Fruit fly (Drosophila melanogaster) whole organism, adult: ENCODE measurements around the gene mRpL2.
A peak's percentile ranks its signal among the peaks of the same experiment; 100 is the strongest.

Experiments
- CG11617 ChIP-seq: fragments of 200-800 bp; sonication (Bioruptor generic); optimal IDR thresholded peaks from 2 replicates; lab custom pipeline; 2017; ENCODE audit warnings: mild to moderate bottlenecking, missing biosample characterization, missing genetic modification reagents, missing genetic modification characterization
- CG12768 ChIP-seq: fragments of 200-800 bp; sonication (Bioruptor generic); optimal IDR thresholded peaks from 2 replicates; lab custom pipeline; 2017; ENCODE audit warnings: missing biosample characterization, missing genetic modification characterization, mild to moderate bottlenecking, moderate library complexity, missing genetic modification reagents
- CG14711 ChIP-seq: fragments of 200-800 bp; sonication (Bioruptor generic); optimal IDR thresholded peaks from 2 replicates; lab custom pipeline; 2018; ENCODE audit warnings: missing biosample characterization, mild to moderate bottlenecking, missing genetic modification characterization, moderate library complexity
- CG1620 ChIP-seq: fragments of 200-800 bp; sonication (Bioruptor generic); optimal IDR thresholded peaks from 2 replicates; lab custom pipeline; 2016; ENCODE audit warnings: missing biosample characterization, missing genetic modification characterization
- CG33017 ChIP-seq: fragments of 200-800 bp; sonication (Bioruptor generic); optimal IDR thresholded peaks from 2 replicates; lab custom pipeline; 2018; ENCODE audit warnings: missing biosample characterization, mild to moderate bottlenecking, missing genetic modification characterization, moderate library complexity
- CG5204 ChIP-seq: fragments of 200-800 bp; sonication (Bioruptor generic); optimal IDR thresholded peaks from 2 replicates; lab custom pipeline; 2016; ENCODE audit warnings: missing biosample characterization, missing genetic modification characterization
- CG7045 ChIP-seq: fragments of 200-800 bp; sonication (Bioruptor generic); optimal IDR thresholded peaks from 2 replicates; lab custom pipeline; 2017; ENCODE audit warnings: missing biosample characterization, mild to moderate bottlenecking, missing genetic modification characterization
- CG7101 ChIP-seq: fragments of 200-800 bp; sonication (Bioruptor generic); optimal IDR thresholded peaks from 2 replicates; lab custom pipeline; 2018; ENCODE audit warnings: missing biosample characterization, mild to moderate bottlenecking, missing genetic modification characterization, moderate library complexity
- Clk ChIP-seq: fragments of 200-800 bp; sonication (Bioruptor generic); optimal IDR thresholded peaks from 2 replicates; lab custom pipeline; 2017; ENCODE audit warnings: missing biosample characterization, missing genetic modification characterization
- Crg-1 ChIP-seq: fragments of 200-800 bp; sonication (Bioruptor generic); optimal IDR thresholded peaks from 2 replicates; lab custom pipeline; 2016; ENCODE audit warnings: missing biosample characterization, missing genetic modification characterization
- Hr96 ChIP-seq: fragments of 200-800 bp; sonication (Bioruptor generic); optimal IDR thresholded peaks from 2 replicates; lab custom pipeline; 2016; ENCODE audit warnings: missing biosample characterization, missing genetic modification characterization
- Mnt ChIP-seq: fragments of 200-800 bp; sonication (Bioruptor generic); optimal IDR thresholded peaks from 2 replicates; lab custom pipeline; 2016; ENCODE audit warnings: missing biosample characterization, mild to moderate bottlenecking, missing genetic modification characterization
- bab1 ChIP-seq: fragments of 200-800 bp; sonication (Bioruptor generic); optimal IDR thresholded peaks from 3 replicates; lab custom pipeline; 2019; ENCODE audit warnings: missing biosample characterization, mild to moderate bottlenecking, missing genetic modification characterization, moderate library complexity
- cic ChIP-seq: fragments of 200-800 bp; sonication (Bioruptor generic); optimal IDR thresholded peaks from 2 replicates; lab custom pipeline; 2017; ENCODE audit warnings: missing biosample characterization, mild to moderate bottlenecking, missing genetic modification characterization, moderate library complexity
- cnc ChIP-seq, 2 experiments: fragments of >200 bp; optimal IDR thresholded peaks; 2 replicates each; lab custom pipeline; 2017
- kay ChIP-seq: fragments of 200-800 bp; sonication (Bioruptor generic); peaks from one replicate; lab custom pipeline; 2016; ENCODE audit warnings: missing biosample characterization, missing genetic modification characterization, borderline replicate concordance
- ovo ChIP-seq: fragments of 200-800 bp; sonication (Bioruptor generic); optimal IDR thresholded peaks from 2 replicates; lab custom pipeline; 2016; ENCODE audit warnings: missing biosample characterization, missing genetic modification characterization
- pad ChIP-seq: fragments of 200-800 bp; sonication (Bioruptor generic); optimal IDR thresholded peaks from 3 replicates; lab custom pipeline; 2017; ENCODE audit warnings: missing biosample characterization, missing genetic modification characterization, mild to moderate bottlenecking, moderate library complexity, missing genetic modification reagents
- tj ChIP-seq: fragments of 200-800 bp; sonication (Bioruptor generic); optimal IDR thresholded peaks from 3 replicates; lab custom pipeline; 2017; ENCODE audit warnings: missing biosample characterization, mild to moderate bottlenecking, missing genetic modification characterization, moderate library complexity
- toe ChIP-seq: fragments of 200-800 bp; sonication (Bioruptor generic); optimal IDR thresholded peaks from 2 replicates; lab custom pipeline; 2016; ENCODE audit warnings: missing biosample characterization, missing genetic modification characterization

Gene mRpL2

dm6 chr3L:11150735-11151287 is 30.2 kb downstream of the mRpL2 start, which contains the start of gene CG6216:
CG6216 (minus strand) TSS chr3L:11150785.
- TF ChIP-seq CG11617 (GFP tag; lab: Kevin White, UChicago) (no peak), Mnt (GFP tag; lab: Kevin White, UChicago) (no peak), bab1 (GFP tag; lab: Kevin White, UChicago) (no peak), CG7045 (GFP tag; lab: Kevin White, UChicago) (no peak), CG12768 (no peak), kay (GFP tag; lab: Kevin White, UChicago) (no peak), CG14711 (no peak), CG5204 (GFP tag; lab: Kevin White, UChicago) (no peak), cnc (optimal IDR thresholded peaks at IDR 0.05; lab: Kevin White, UChicago) (no peak), tj (no peak), cic (GFP tag; lab: Kevin White, UChicago) (no peak), Hr96 (GFP tag; lab: Kevin White, UChicago) (no peak), CG1620 (GFP tag; lab: Kevin White, UChicago) (no peak)

dm6 chr3L:11155380-11155779 is 34.7 kb downstream of the mRpL2 start:
- TF ChIP-seq CG7101 (tag; lab: Kevin White, UChicago) (no peak), CG7045 (GFP tag; lab: Kevin White, UChicago) (no peak)

dm6 chr3L:11164899-11165298 is 44.3 kb downstream of the mRpL2 start, which contains the start of gene Alg10:
Alg10 (plus strand) TSS chr3L:11164971.
- TF ChIP-seq CG33017 (tag; lab: Kevin White, UChicago), result no peak
- TF ChIP-seq CG1620 (GFP tag; lab: Kevin White, UChicago), result no peak
- TF ChIP-seq cnc (optimal IDR thresholded peaks at IDR 0.05; lab: Kevin White, UChicago), result no peak
- no peak for TF ChIP-seq CG5204 (GFP tag; lab: Kevin White, UChicago)
- no peak for TF ChIP-seq CG7101 (tag; lab: Kevin White, UChicago)
- TF ChIP-seq pad (GFP tag; lab: Kevin White, UChicago), result no peak
- TF ChIP-seq cic (GFP tag; lab: Kevin White, UChicago), result no peak
- TF ChIP-seq ovo (GFP tag; lab: Kevin White, UChicago), result no peak
- no peak for TF ChIP-seq Mnt (GFP tag; lab: Kevin White, UChicago)
- no peak for TF ChIP-seq CG12768
- no peak for TF ChIP-seq Crg-1
- no peak for TF ChIP-seq bab1 (GFP tag; lab: Kevin White, UChicago)
- no peak for TF ChIP-seq kay (GFP tag; lab: Kevin White, UChicago)
- TF ChIP-seq CG11617 (GFP tag; lab: Kevin White, UChicago), result no peak
- no peak for TF ChIP-seq toe
- no peak for TF ChIP-seq Hr96 (GFP tag; lab: Kevin White, UChicago)
- TF ChIP-seq Clk (GFP tag; lab: Kevin White, UChicago), result no peak

dm6 chr3L:11169299-11170181 is 48.9 kb downstream of the mRpL2 start, which contains the start of the genes wls and Adck5:
wls (minus strand) TSS chr3L:11169625.
Adck5 (plus strand) TSS chr3L:11169817.
- TF ChIP-seq toe, result peak; percentile 52
- peak; percentile 35 for TF ChIP-seq tj
- TF ChIP-seq cnc (optimal IDR thresholded peaks at IDR 0.05; lab: Kevin White, UChicago), result no peak
- TF ChIP-seq Mnt (GFP tag; lab: Kevin White, UChicago), result peak; percentile 24
- no peak for TF ChIP-seq Clk (GFP tag; lab: Kevin White, UChicago)
- peak; percentile 48 for TF ChIP-seq CG5204 (GFP tag; lab: Kevin White, UChicago)
- TF ChIP-seq bab1 (GFP tag; lab: Kevin White, UChicago), result peak; percentile 90
- TF ChIP-seq CG12768, result peak; percentile 67
- TF ChIP-seq pad (GFP tag; lab: Kevin White, UChicago), result peak; percentile 43
- TF ChIP-seq Hr96 (GFP tag; lab: Kevin White, UChicago), result peak; percentile 46
- TF ChIP-seq CG7101 (tag; lab: Kevin White, UChicago), result peak; percentile 57
- peak; percentile 77 for TF ChIP-seq CG11617 (GFP tag; lab: Kevin White, UChicago)
- peak; percentile 20 for TF ChIP-seq CG14711
- peak; percentile 47 for TF ChIP-seq CG1620 (GFP tag; lab: Kevin White, UChicago)
- no peak for TF ChIP-seq kay (GFP tag; lab: Kevin White, UChicago)
- TF ChIP-seq Crg-1, result peak; percentile 38
- TF ChIP-seq ovo (GFP tag; lab: Kevin White, UChicago), result peak; percentile 31
- no peak for TF ChIP-seq cic (GFP tag; lab: Kevin White, UChicago)
- peak; percentile 59 for TF ChIP-seq CG7045 (GFP tag; lab: Kevin White, UChicago)
- TF ChIP-seq CG33017 (tag; lab: Kevin White, UChicago), result peak; percentile 49
